Fruit fly (Drosophila melanogaster): ENCODE measurements around the gene CG15387.

Gene CG15387

dm6 chr2L:2242139-2242538 lies 16.0 kb upstream of the CG15387 start, which contains the start of gene CG4267 (continued):
- TF ChIP-seq lab (GFP tag; optimal IDR thresholded peaks at IDR 0.05) (no peak), unc-4 (GFP tag; IDR thresholded peaks at IDR 0.05; ENCODE audit: partially characterized antibody) (peak; percentile 34), sisA (GFP tag; IDR thresholded peaks at IDR 0.05) (no peak), CG4282 (GFP tag; optimal IDR thresholded peaks at IDR 0.05) (no peak), Med (GFP tag) (peak; percentile 80), gce (GFP tag; IDR thresholded peaks at IDR 0.05) (0 out of 3 replicates have a peak, but pooled peaks have one; percentile 9), CG12155 (GFP tag; optimal IDR thresholded peaks at IDR 0.05) (no peak), CG34224 (GFP tag; IDR thresholded peaks at IDR 0.05; ENCODE audit: partially characterized antibody) (peak; percentile 68), CG10654 (GFP tag; optimal IDR thresholded peaks at IDR 0.05) (no peak), Doc3 (GFP tag; IDR thresholded peaks at IDR 0.05; ENCODE audit: partially characterized antibody) (peak; percentile 32; the same call in 1 of the 3 replicates), ftz-f1 (GFP tag; optimal IDR thresholded peaks at IDR 0.05) (peak; percentile 45), CG11456 (GFP tag; IDR thresholded peaks at IDR 0.05) (0 out of 3 replicates have a peak, but pooled peaks have one; percentile 35), vvl (GFP tag; IDR thresholded peaks at IDR 0.05) (peak; percentile 40; the same call in 1 of the 2 replicates), nau (GFP tag; optimal IDR thresholded peaks at IDR 0.05) (no peak), pros (GFP tag; optimal IDR thresholded peaks at IDR 0.05) (no peak), so (GFP tag; IDR thresholded peaks at IDR 0.05) (peak; percentile 19; the same call in 1 of the 3 replicates), Drgx (GFP tag; IDR thresholded peaks at IDR 0.05) (0 out of 2 replicates have a peak, but pooled peaks have one; percentile 22), zfh1 (GFP tag; IDR thresholded peaks at IDR 0.05) (0 out of 3 replicates have a peak, but pooled peaks have one; percentile 43), Chrac-16 (GFP tag; optimal IDR thresholded peaks at IDR 0.05) (no peak), CG11247 (GFP tag; IDR thresholded peaks at IDR 0.05) (peak; percentile 6; the same call in 1 of the 2 replicates), schlank (tag; optimal IDR thresholded peaks at IDR 0.05) (no peak), en (GFP tag; optimal IDR thresholded peaks at IDR 0.05) (no peak), sob (GFP tag; IDR thresholded peaks at IDR 0.05) (0 out of 2 replicates have a peak, but pooled peaks have one; percentile 19), bigmax (GFP tag; optimal IDR thresholded peaks at IDR 0.05) (no peak)

dm6 chr2L:2240493-2240892 lies 14.4 kb upstream of the CG15387 start, which contains the start of gene Tengl1:
TSS of gene Tengl1 (minus strand) at chr2L:2240593.
- TF ChIP-seq psq (GFP tag; optimal IDR thresholded peaks at IDR 0.05): no peak
- TF ChIP-seq knrl (GFP tag; IDR thresholded peaks at IDR 0.05; ENCODE audit: partially characterized antibody): no peak
- TF ChIP-seq CG3726 (GFP tag; IDR thresholded peaks at IDR 0.05): no peak
- no peak for TF ChIP-seq CG16815 (GFP tag; optimal IDR thresholded peaks at IDR 0.05)
- no peak for TF ChIP-seq gsb-n (tag; optimal IDR thresholded peaks at IDR 0.05)
- TF ChIP-seq so (GFP tag; IDR thresholded peaks at IDR 0.05): no peak
- no peak for TF ChIP-seq Hey (tag; optimal IDR thresholded peaks at IDR 0.05)
- no peak for TF ChIP-seq kah (GFP tag; optimal IDR thresholded peaks at IDR 0.05)
- no peak for TF ChIP-seq CG17359 (tag; optimal IDR thresholded peaks at IDR 0.05)
- no peak for TF ChIP-seq fd102C (GFP tag; optimal IDR thresholded peaks at IDR 0.05)
- TF ChIP-seq her (GFP tag; optimal IDR thresholded peaks at IDR 0.05): no peak
- no peak for TF ChIP-seq CG4328 (GFP tag; optimal IDR thresholded peaks at IDR 0.05)
- TF ChIP-seq CG7357 (GFP tag; IDR thresholded peaks at IDR 0.05): no peak
- TF ChIP-seq caup (GFP tag; optimal IDR thresholded peaks at IDR 0.05; ENCODE audit: severe bottlenecking): no peak
- no peak for TF ChIP-seq gem (tag; optimal IDR thresholded peaks at IDR 0.05)

dm6 chr2L:2239284-2239683 lies 13.2 kb upstream of the CG15387 start, which contains the start of gene Tengl2:
TSS of gene Tengl2 (minus strand) at chr2L:2239384.
- TF ChIP-seq Usf (GFP tag; optimal IDR thresholded peaks at IDR 0.05) (no peak), cg (GFP tag; optimal IDR thresholded peaks at IDR 0.05) (no peak), hb (GFP tag; IDR thresholded peaks at IDR 0.05; ENCODE audit: partially characterized antibody) (no peak), aop (GFP tag; IDR thresholded peaks at IDR 0.05) (no peak), Drgx (GFP tag; IDR thresholded peaks at IDR 0.05) (no peak), ro (GFP tag; IDR thresholded peaks at IDR 0.05) (no peak), psq (GFP tag; optimal IDR thresholded peaks at IDR 0.05) (no peak), ewg (GFP tag; optimal IDR thresholded peaks at IDR 0.05) (no peak), CG12071 (GFP tag; optimal IDR thresholded peaks at IDR 0.05) (no peak), bbx (GFP tag; IDR thresholded peaks at IDR 0.05; ENCODE audit: partially characterized antibody) (no peak), vfl (GFP tag; optimal IDR thresholded peaks at IDR 0.05) (no peak)

Measured in whole organism, embryonic.